Worm (Caenorhabditis elegans) whole organism, young adult: ENCODE results near the gene crn-6.

Source experiments
- B0261.1 ChIP-seq: sonication (generic microtip); optimal IDR thresholded peaks from 2 replicates; lab custom pipeline; 2016; ENCODE audit warnings: mild to moderate bottlenecking, missing genetic modification characterization, moderate library complexity, missing compliant biosample characterization
- ama-1 ChIP-seq, 3 experiments: fragments of 150-350 bp in 1 of 3; sonication (generic microtip) in 2 of 3; optimal IDR thresholded peaks; 2 replicates each; lab custom pipeline; 2014 to 2018; ENCODE audit warnings: missing biosample characterization in 2 of 3, missing genetic modification characterization in 2 of 3, missing genetic modification reagents in 2 of 3
- him-1 ChIP-seq: sonication (generic microtip); optimal IDR thresholded peaks from 2 replicates; lab custom pipeline; 2016; ENCODE audit warnings: missing genotype, missing genetic modification reagents, missing genetic modification characterization, missing compliant biosample characterization

ce11 chrIII:9346722-9347121, 20.3 kb upstream of the crn-6 start:
- TF ChIP-seq ama-1 (optimal IDR thresholded peaks at IDR 0.05; lab: Kevin White, UChicago) (no peak), ama-1 (GFP tag; optimal IDR thresholded peaks at IDR 0.05; lab: Kevin White, UChicago) (no peak), B0261.1 (no peak), him-1 (tag; lab: Kevin White, UChicago) (no peak)
